Fruit fly (Drosophila melanogaster) S2 (cell line): ENCODE measurements around the gene CtsK1.

Experiments used
- CG8478 ChIP-seq: fragments of >200 bp; optimal IDR thresholded peaks from 2 replicates; lab custom pipeline; 2018
- CTCF ChIP-seq, 2 experiments: fragments of >200 bp; optimal IDR thresholded peaks; 2 replicates each; lab custom pipeline; 2018

DNA sequence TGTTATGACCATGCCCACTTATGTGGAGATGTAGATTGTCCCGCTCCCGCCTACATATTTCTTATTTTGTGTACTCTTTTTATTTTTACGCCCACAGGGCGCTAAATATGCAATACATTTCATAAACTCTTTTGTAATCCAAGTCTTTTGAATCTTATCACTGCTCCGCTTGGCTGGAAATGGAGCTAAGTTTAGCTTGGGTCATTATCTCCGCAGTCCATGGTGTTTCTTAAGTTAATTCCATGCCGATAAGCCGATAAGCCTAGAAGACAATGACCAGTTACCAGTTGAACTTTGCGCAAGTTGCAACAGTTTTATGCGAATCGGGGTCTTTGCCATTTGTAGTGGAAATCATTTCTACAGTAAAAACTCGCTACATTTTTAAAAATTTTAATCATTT is 2.4 kb downstream of the CtsK1 start:
- no peak for TF ChIP-seq CG8478 (lab: Kevin White, UChicago)
- no peak for TF ChIP-seq CTCF (optimal IDR thresholded peaks at IDR 0.05; lab: Kevin White, UChicago)
